Worm (Caenorhabditis elegans) whole organism, late embryonic: ENCODE measurements around the gene T05A7.13.

Experiments
- C08G9.2 ChIP-seq: sonication (generic microtip); optimal IDR thresholded peaks from 2 replicates; lab custom pipeline; 2016; ENCODE audit warnings: mild to moderate bottlenecking, missing genetic modification characterization, moderate library complexity, missing compliant biosample characterization
- K02D7.2 ChIP-seq: sonication (generic microtip); optimal IDR thresholded peaks from 2 replicates; lab custom pipeline; 2017; ENCODE audit warnings: mild to moderate bottlenecking, missing genetic modification characterization, missing compliant biosample characterization
- Y22D7AL.16 ChIP-seq: sonication (generic microtip); optimal IDR thresholded peaks from 2 replicates; lab custom pipeline; 2016; ENCODE audit warnings: missing genetic modification characterization, missing compliant biosample characterization
- ama-1 ChIP-seq: fragments of 150-350 bp; optimal IDR thresholded peaks from 2 replicates; lab custom pipeline; 2014
- ceh-14 ChIP-seq: sonication (generic microtip); optimal IDR thresholded peaks from 2 replicates; lab custom pipeline; 2016; ENCODE audit warnings: missing genotype, missing genetic modification characterization, missing compliant biosample characterization
- ceh-18 ChIP-seq: sonication (generic microtip); optimal IDR thresholded peaks from 2 replicates; lab custom pipeline; 2016; ENCODE audit warnings: missing genetic modification characterization, missing compliant biosample characterization
- ceh-22 ChIP-seq: sonication (generic microtip); optimal IDR thresholded peaks from 2 replicates; lab custom pipeline; 2017; ENCODE audit warnings: missing biosample characterization, missing genetic modification characterization
- ceh-30 ChIP-seq: fragments of 150-350 bp; optimal IDR thresholded peaks from 2 replicates; lab custom pipeline; 2014; ENCODE audit warnings: missing biosample characterization, missing genetic modification characterization
- ceh-31 ChIP-seq: sonication (generic microtip); optimal IDR thresholded peaks from 2 replicates; lab custom pipeline; 2016; ENCODE audit warnings: missing genetic modification characterization, missing compliant biosample characterization
- ceh-48 ChIP-seq: sonication (generic microtip); optimal IDR thresholded peaks from 2 replicates; lab custom pipeline; 2016; ENCODE audit warnings: missing genetic modification characterization, inconsistent platforms, missing compliant biosample characterization
- ceh-9 ChIP-seq: sonication (generic microtip); optimal IDR thresholded peaks from 2 replicates; lab custom pipeline; 2016; ENCODE audit warnings: mild to moderate bottlenecking, missing genetic modification characterization, inconsistent platforms, missing compliant biosample characterization
- dve-1 ChIP-seq: sonication (generic microtip); optimal IDR thresholded peaks from 2 replicates; lab custom pipeline; 2017; ENCODE audit warnings: antibody characterized with exemption, mild to moderate bottlenecking, missing genetic modification characterization, missing compliant biosample characterization
- elt-2 ChIP-seq: sonication (generic microtip); optimal IDR thresholded peaks from 2 replicates; lab custom pipeline; 2016; ENCODE audit warnings: missing genetic modification reagents, missing genetic modification characterization, missing compliant biosample characterization
- elt-4 ChIP-seq: sonication (generic microtip); optimal IDR thresholded peaks from 2 replicates; lab custom pipeline; 2016; ENCODE audit warnings: missing genetic modification characterization, missing compliant biosample characterization
- ets-4 ChIP-seq: sonication (generic microtip); optimal IDR thresholded peaks from 2 replicates; lab custom pipeline; 2016; ENCODE audit warnings: missing genetic modification characterization, missing compliant biosample characterization
- eyg-1 ChIP-seq: sonication (generic microtip); optimal IDR thresholded peaks from 2 replicates; lab custom pipeline; 2016; ENCODE audit warnings: missing genotype, missing genetic modification characterization, missing compliant biosample characterization
- fax-1 ChIP-seq: sonication (generic microtip); optimal IDR thresholded peaks from 2 replicates; lab custom pipeline; 2016; ENCODE audit warnings: missing genotype, missing genetic modification characterization, missing compliant biosample characterization
- hlh-13 ChIP-seq: fragments of 200-800 bp; sonication (Bioruptor generic); optimal IDR thresholded peaks from 2 replicates; lab custom pipeline; 2018; ENCODE audit warnings: mild to moderate bottlenecking, missing genetic modification characterization, missing compliant biosample characterization
- hlh-15 ChIP-seq: sonication (generic microtip); optimal IDR thresholded peaks from 2 replicates; lab custom pipeline; 2016; ENCODE audit warnings: missing genetic modification characterization, missing compliant biosample characterization
- hlh-30 ChIP-seq: sonication (generic microtip); optimal IDR thresholded peaks from 2 replicates; lab custom pipeline; 2017; ENCODE audit warnings: antibody characterized with exemption, missing genetic modification characterization, missing compliant biosample characterization; ENCODE audit not compliant: insufficient read depth
- hlh-6 ChIP-seq: sonication (generic microtip); optimal IDR thresholded peaks from 2 replicates; lab custom pipeline; 2016; ENCODE audit warnings: missing genotype, missing genetic modification characterization, missing compliant biosample characterization
- hlh-8 ChIP-seq: sonication (generic microtip); optimal IDR thresholded peaks from 2 replicates; lab custom pipeline; 2016; ENCODE audit warnings: missing genotype, missing genetic modification characterization, missing compliant biosample characterization
- lim-6 ChIP-seq: sonication (generic microtip); optimal IDR thresholded peaks from 2 replicates; lab custom pipeline; 2016; ENCODE audit warnings: missing genetic modification characterization, missing compliant biosample characterization
- nfya-1 ChIP-seq: sonication (generic microtip); optimal IDR thresholded peaks from 2 replicates; lab custom pipeline; 2017; ENCODE audit warnings: missing genetic modification characterization, mild to moderate bottlenecking, missing compliant biosample characterization, antibody characterized with exemption, moderate library complexity
- nhr-11 ChIP-seq: fragments of 150-350 bp; optimal IDR thresholded peaks from 2 replicates; lab custom pipeline; 2014; ENCODE audit warnings: missing biosample characterization, missing genetic modification characterization
- npax-4 ChIP-seq: sonication (generic microtip); optimal IDR thresholded peaks from 2 replicates; lab custom pipeline; 2016; ENCODE audit warnings: missing genetic modification characterization, missing compliant biosample characterization
- odd-2 ChIP-seq: sonication (generic microtip); optimal IDR thresholded peaks from 2 replicates; lab custom pipeline; 2017; ENCODE audit warnings: antibody characterized with exemption, mild to moderate bottlenecking, missing genetic modification characterization, missing compliant biosample characterization
- pag-3 ChIP-seq: sonication (generic microtip); optimal IDR thresholded peaks from 2 replicates; lab custom pipeline; 2016; ENCODE audit warnings: missing compliant biosample characterization, missing genetic modification characterization, borderline replicate concordance
- pat-9 ChIP-seq: fragments of 200-800 bp; sonication (Bioruptor generic); optimal IDR thresholded peaks from 2 replicates; lab custom pipeline; 2018; ENCODE audit warnings: mild to moderate bottlenecking, missing genetic modification characterization, moderate library complexity, missing compliant biosample characterization
- pax-1 ChIP-seq: fragments of 150-350 bp; optimal IDR thresholded peaks from 2 replicates; lab custom pipeline; 2014; ENCODE audit warnings: missing biosample characterization, missing genetic modification characterization
- pros-1 ChIP-seq: fragments of 150-350 bp; optimal IDR thresholded peaks from 2 replicates; lab custom pipeline; 2014; ENCODE audit warnings: missing biosample characterization, missing genetic modification reagents, missing genetic modification characterization
- ref-2 ChIP-seq: sonication (generic microtip); optimal IDR thresholded peaks from 2 replicates; lab custom pipeline; 2016; ENCODE audit warnings: missing genetic modification characterization, missing compliant biosample characterization
- rnt-1 ChIP-seq: sonication (generic microtip); optimal IDR thresholded peaks from 2 replicates; lab custom pipeline; 2016; ENCODE audit warnings: missing genetic modification characterization, missing compliant biosample characterization
- sdc-2 ChIP-seq: sonication (generic microtip); optimal IDR thresholded peaks from 2 replicates; lab custom pipeline; 2016; ENCODE audit warnings: missing genotype, missing genetic modification characterization, missing compliant biosample characterization
- sox-2 ChIP-seq: fragments of 200-800 bp; sonication (Bioruptor generic); IDR thresholded peaks from 2 replicates; pipeline ENCODE4 v1.3.6; 2022; ENCODE audit warnings: missing genetic modification reagents, missing genetic modification characterization, missing compliant biosample characterization
- syd-9 ChIP-seq: sonication (generic microtip); optimal IDR thresholded peaks from 2 replicates; lab custom pipeline; 2016; ENCODE audit warnings: mild to moderate bottlenecking, missing genetic modification characterization, moderate library complexity, missing compliant biosample characterization
- tbx-2 ChIP-seq: sonication (generic microtip); optimal IDR thresholded peaks from 2 replicates; lab custom pipeline; 2016; ENCODE audit warnings: missing genetic modification characterization, missing compliant biosample characterization
- unc-3 ChIP-seq, 2 experiments: fragments of 200-800 bp in 1 of 2; sonication (Bioruptor generic) in 1 of 2; sonication (generic microtip) in 1 of 2; conservative IDR thresholded peaks in 1 of 2; optimal IDR thresholded peaks in 1 of 2; 2 replicates each; pipeline versions ENCODE4 v1.3.6 to Lab custom; 2016 to 2022; ENCODE audit warnings: missing compliant biosample characterization in 2 of 2, missing genetic modification characterization in 2 of 2, missing genetic modification reagents in 1 of 2
- unc-42 ChIP-seq: sonication (generic microtip); optimal IDR thresholded peaks from 2 replicates; lab custom pipeline; 2016; ENCODE audit warnings: missing genotype, missing genetic modification characterization, missing compliant biosample characterization
- unc-55 ChIP-seq: sonication (generic microtip); optimal IDR thresholded peaks from 2 replicates; lab custom pipeline; 2017; ENCODE audit warnings: missing biosample characterization, missing genetic modification reagents, missing genetic modification characterization
- zip-5 ChIP-seq: sonication (generic microtip); optimal IDR thresholded peaks from 2 replicates; lab custom pipeline; 2016; ENCODE audit warnings: missing genetic modification characterization, missing compliant biosample characterization

The T05A7.13 gene

ce11 chrII:4672584-4673110, 11.5 kb upstream of the T05A7.13 start, which contains the start of the genes clec-140 and hmg-11:
TSS of gene clec-140 (plus strand) at chrII:4673060.
TSS of gene hmg-11 (plus strand) at chrII:4673085.
- TF ChIP-seq lim-6: peak; percentile 31
- TF ChIP-seq eyg-1 (tag; lab: Kevin White, UChicago): peak; percentile 12
- peak; percentile 37 for TF ChIP-seq syd-9 (tag; lab: Kevin White, UChicago)
- TF ChIP-seq unc-3 (GFP tag; conservative IDR thresholded peaks at IDR 0.05; lab: Robert Waterston, UW): no peak
- TF ChIP-seq unc-3 (tag; optimal IDR thresholded peaks at IDR 0.05; lab: Kevin White, UChicago): no peak
- peak; percentile 17 for TF ChIP-seq ceh-18
- peak; percentile 64 for TF ChIP-seq nfya-1 (tag; lab: Kevin White, UChicago)
- peak; percentile 52 for TF ChIP-seq hlh-8 (tag; lab: Kevin White, UChicago)
- peak; percentile 71 for TF ChIP-seq tbx-2 (tag; lab: Kevin White, UChicago)
- TF ChIP-seq odd-2: no peak
- TF ChIP-seq sox-2 (GFP tag; lab: Robert Waterston, UW): peak; percentile 33; the same call in 1 of the 2 replicates
- peak; percentile 57 for TF ChIP-seq ref-2 (tag; lab: Kevin White, UChicago)
- TF ChIP-seq ceh-31: peak; percentile 63
- TF ChIP-seq unc-42 (tag; lab: Kevin White, UChicago): peak; percentile 93
- peak; percentile 54 for TF ChIP-seq hlh-30 (tag; lab: Kevin White, UChicago)
- TF ChIP-seq ceh-48 (tag; lab: Kevin White, UChicago): peak; percentile 39
- peak; percentile 63 for TF ChIP-seq ceh-14 (tag; lab: Kevin White, UChicago)
- TF ChIP-seq hlh-15 (tag; lab: Kevin White, UChicago): no peak
- no peak for TF ChIP-seq hlh-13 (GFP tag; lab: Kevin White, UChicago)
- peak; percentile 43 for TF ChIP-seq elt-2 (tag; lab: Kevin White, UChicago)
- no peak for TF ChIP-seq dve-1 (tag; lab: Kevin White, UChicago)
- TF ChIP-seq rnt-1 (tag; lab: Kevin White, UChicago): peak; percentile 68

ce11 chrII:4671692-4672091, 10.5 kb upstream of the T05A7.13 start, which contains the start of gene T05A7.6:
TSS of gene T05A7.6 (minus strand) at chrII:4671792.
- TF ChIP-seq syd-9 (tag; lab: Kevin White, UChicago) (no peak), lim-6 (no peak), pat-9 (tag; lab: Kevin White, UChicago) (no peak), npax-4 (tag; lab: Kevin White, UChicago) (no peak), tbx-2 (tag; lab: Kevin White, UChicago) (no peak), odd-2 (no peak), ama-1 (lab: Kevin White, UChicago) (no peak), hlh-13 (GFP tag; lab: Kevin White, UChicago) (no peak), zip-5 (tag; lab: Kevin White, UChicago) (no peak), pros-1 (tag; lab: Kevin White, UChicago) (no peak), fax-1 (no peak), hlh-8 (tag; lab: Kevin White, UChicago) (no peak), ceh-30 (tag; lab: Kevin White, UChicago) (no peak), C08G9.2 (tag; lab: Kevin White, UChicago) (no peak), pag-3 (tag; lab: Kevin White, UChicago) (no peak)

- TF ChIP-seq hlh-6 (tag; lab: Kevin White, UChicago) (no peak), pag-3 (tag; lab: Kevin White, UChicago) (no peak), ama-1 (lab: Kevin White, UChicago) (no peak)
These were observed 6.4 kb upstream of the T05A7.13 start, which contains the start of gene fut-5 for ce11 chrII:4667572-4667971. TSS of gene fut-5 (minus strand) at chrII:4667672.

- TF ChIP-seq elt-4 (tag; lab: Kevin White, UChicago) (no peak), ceh-22 (tag; lab: Kevin White, UChicago) (no peak), sdc-2 (tag; lab: Kevin White, UChicago) (no peak), ets-4 (tag; lab: Kevin White, UChicago) (no peak), Y22D7AL.16 (no peak), ceh-9 (tag; lab: Kevin White, UChicago) (no peak), pax-1 (tag; lab: Kevin White, UChicago) (no peak), unc-55 (GFP tag; lab: Kevin White, UChicago) (no peak), odd-2 (no peak), K02D7.2 (tag; lab: Kevin White, UChicago) (no peak), nhr-11 (tag; lab: Kevin White, UChicago) (no peak)
These were observed 4.2 kb upstream of the T05A7.13 start, which contains the start of gene T05A7.11 for ce11 chrII:4665359-4665758. TSS of gene T05A7.11 (minus strand) at chrII:4665459.
